Worm (Caenorhabditis elegans): ENCODE results near the gene F35D2.1.

Gene F35D2.1

DNA sequence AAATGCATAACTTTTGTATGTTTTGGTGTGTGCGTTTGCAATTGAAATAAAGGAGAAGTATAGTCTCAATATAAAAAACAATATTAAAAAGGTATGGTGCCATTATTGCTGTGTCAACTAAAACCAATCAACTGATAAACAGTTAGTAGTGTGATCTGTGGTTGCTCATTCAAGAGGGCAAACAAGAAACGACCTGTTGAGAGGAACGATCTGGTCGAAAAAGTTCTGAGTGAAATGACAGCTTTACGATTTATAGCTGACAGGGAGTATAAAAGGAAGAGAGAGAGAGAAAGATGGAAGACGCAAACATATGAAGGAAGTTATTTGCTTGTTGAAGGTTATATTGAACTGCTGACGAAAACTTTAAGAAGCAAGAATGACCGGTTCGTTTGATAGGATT, 17.7 kb upstream of the F35D2.1 start (continued):
- TF ChIP-seq lin-15B (tag; optimal IDR thresholded peaks at IDR 0.05), result no peak
- no peak for TF ChIP-seq spr-3 (GFP tag; optimal IDR thresholded peaks at IDR 0.05)
- TF ChIP-seq nhr-11 (tag; optimal IDR thresholded peaks at IDR 0.05), result no peak
- no peak for TF ChIP-seq nhr-237 (tag; optimal IDR thresholded peaks at IDR 0.05)
- TF ChIP-seq dmd-6 (GFP tag; IDR thresholded peaks at IDR 0.05), result peak; percentile 83
- no peak for TF ChIP-seq tag-97 (GFP tag; IDR thresholded peaks at IDR 0.05)
- no peak for TF ChIP-seq unc-39 (tag; optimal IDR thresholded peaks at IDR 0.05)
- no peak for TF ChIP-seq dmd-9 (GFP tag; IDR thresholded peaks at IDR 0.05)
- TF ChIP-seq lin-39 (tag; optimal IDR thresholded peaks at IDR 0.05), result no peak
- TF ChIP-seq R02D3.7 (tag; optimal IDR thresholded peaks at IDR 0.05), result no peak
- TF ChIP-seq nhr-10 (tag; optimal IDR thresholded peaks at IDR 0.05), result no peak
- TF ChIP-seq Y5F2A.4 (GFP tag; optimal IDR thresholded peaks at IDR 0.05), result no peak
- TF ChIP-seq fos-1 (tag; optimal IDR thresholded peaks at IDR 0.05), result no peak
- no peak for TF ChIP-seq F26F4.8 (GFP tag; conservative IDR thresholded peaks at IDR 0.05)
- no peak for TF ChIP-seq mdt-29 (GFP tag; IDR thresholded peaks at IDR 0.05)
- no peak for TF ChIP-seq pqm-1 (tag; optimal IDR thresholded peaks at IDR 0.05)
- no peak for TF ChIP-seq madf-9 (GFP tag; conservative IDR thresholded peaks at IDR 0.05)
- TF ChIP-seq mdl-1 (tag; optimal IDR thresholded peaks at IDR 0.05), result peak in 1 of 2 experiments; percentile 33
- TF ChIP-seq aly-2 (tag; optimal IDR thresholded peaks at IDR 0.05), result no peak
- TF ChIP-seq daf-12 (tag; optimal IDR thresholded peaks at IDR 0.05), result no peak
- TF ChIP-seq saeg-2 (GFP tag; IDR thresholded peaks at IDR 0.05), result no peak
- no peak for TF ChIP-seq aha-1 (tag)
- TF ChIP-seq hlh-11 (tag; optimal IDR thresholded peaks at IDR 0.05), result peak; percentile 66
- TF ChIP-seq Y75B8A.6 (GFP tag; IDR thresholded peaks at IDR 0.05), result no peak
- no peak for TF ChIP-seq zip-11 (GFP tag; IDR thresholded peaks at IDR 0.05)
- no peak for TF ChIP-seq dmd-8 (GFP tag; IDR thresholded peaks at IDR 0.05)
- no peak for TF ChIP-seq lin-38 (GFP tag; IDR thresholded peaks at IDR 0.05)
- no peak for TF ChIP-seq fkh-10 (GFP tag; optimal IDR thresholded peaks at IDR 0.05)
- TF ChIP-seq pha-4 (GFP tag; IDR thresholded peaks at IDR 0.05), result no peak
- TF ChIP-seq pha-4 (tag; optimal IDR thresholded peaks at IDR 0.05), result no peak
- no peak for TF ChIP-seq snpc-4 (tag; optimal IDR thresholded peaks at IDR 0.05)
- TF ChIP-seq lin-1 (GFP tag; IDR thresholded peaks at IDR 0.05), result no peak
- no peak for TF ChIP-seq ces-1 (GFP tag; optimal IDR thresholded peaks at IDR 0.05)
- TF ChIP-seq daf-16 (GFP tag; optimal IDR thresholded peaks at IDR 0.05), result no peak
- peak; percentile 77 for TF ChIP-seq daf-16 (tag; optimal IDR thresholded peaks at IDR 0.05)
- no peak for TF ChIP-seq nhr-77 (tag; optimal IDR thresholded peaks at IDR 0.05)
- peak; percentile 17 for TF ChIP-seq nhr-48 (tag; optimal IDR thresholded peaks at IDR 0.05)
- no peak for TF ChIP-seq spr-1 (tag; optimal IDR thresholded peaks at IDR 0.05)
- no peak for TF ChIP-seq ctbp-1 (GFP tag; IDR thresholded peaks at IDR 0.05)
- TF ChIP-seq dve-1 (tag; optimal IDR thresholded peaks at IDR 0.05; ENCODE audit: insufficient read depth), result peak; percentile 79
- no peak for TF ChIP-seq ceh-82 (tag; optimal IDR thresholded peaks at IDR 0.05)
- TF ChIP-seq php-3 (GFP tag; IDR thresholded peaks at IDR 0.05), result peak; percentile 35; the same call in 1 of the 2 replicates
- TF ChIP-seq jun-1 (tag; optimal IDR thresholded peaks at IDR 0.05), result no peak
- TF ChIP-seq zag-1 (tag; optimal IDR thresholded peaks at IDR 0.05), result no peak
- no peak for TF ChIP-seq daf-19 (GFP tag; conservative IDR thresholded peaks at IDR 0.05)
- TF ChIP-seq Y48G9A.11 (GFP tag; IDR thresholded peaks at IDR 0.05), result no peak
- TF ChIP-seq zfp-3 (GFP tag; conservative IDR thresholded peaks at IDR 0.05), result no peak
- no peak for TF ChIP-seq nhr-6 (tag; optimal IDR thresholded peaks at IDR 0.05)
- TF ChIP-seq ZK337.2 (GFP tag; IDR thresholded peaks at IDR 0.05), result no peak
- no peak for TF ChIP-seq dpl-1 (GFP tag; optimal IDR thresholded peaks at IDR 0.05)
- TF ChIP-seq ztf-7 (tag; optimal IDR thresholded peaks at IDR 0.05), result no peak
- TF ChIP-seq nhr-41 (GFP tag; IDR thresholded peaks at IDR 0.05), result 0 out of 2 replicates have a peak, but pooled peaks have one; percentile 34
- no peak for TF ChIP-seq tra-1 (GFP tag; IDR thresholded peaks at IDR 0.05)
